Worm (Caenorhabditis elegans): ENCODE results near the gene clec-38.

DNA sequence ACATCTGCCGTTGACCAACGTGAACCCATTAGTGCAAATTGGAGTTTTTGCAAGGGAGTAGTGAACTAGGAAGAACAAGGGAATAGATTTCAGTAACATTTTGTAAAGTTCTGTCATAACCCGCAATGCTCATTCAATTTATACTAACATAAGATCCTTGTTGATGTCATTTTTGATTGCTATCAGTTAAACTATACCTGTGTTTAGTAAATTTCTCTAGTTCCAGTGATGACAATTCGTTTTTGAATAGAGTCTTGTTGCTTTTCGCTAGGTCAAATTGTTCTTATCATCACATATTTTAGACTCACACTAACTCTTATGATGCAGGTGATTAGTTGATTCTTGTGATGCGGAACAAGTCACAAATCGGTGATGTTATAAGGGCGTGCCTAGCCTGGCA, 28.9 kb downstream of the clec-38 start, which contains the start of gene clec-9:
- TF ChIP-seq snpc-4 (GFP tag; optimal IDR thresholded peaks at IDR 0.05) (no peak), snpc-4 (tag; optimal IDR thresholded peaks at IDR 0.05) (no peak), ceh-40 (GFP tag; IDR thresholded peaks at IDR 0.05) (no peak), unc-130 (GFP tag; optimal IDR thresholded peaks at IDR 0.05) (no peak), fkh-3 (tag; optimal IDR thresholded peaks at IDR 0.05) (no peak), lin-40 (tag; optimal IDR thresholded peaks at IDR 0.05) (no peak)
